Worm (Caenorhabditis elegans) whole organism, L1 larva: ENCODE measurements around the gene srab-12.

Source experiments
- C04F5.9 ChIP-seq: sonication (generic microtip); optimal IDR thresholded peaks from 2 replicates; lab custom pipeline; 2016; ENCODE audit warnings: missing genetic modification characterization, missing compliant biosample characterization
- C34B4.2 ChIP-seq: sonication (generic microtip); optimal IDR thresholded peaks from 2 replicates; lab custom pipeline; 2017; ENCODE audit warnings: mild to moderate bottlenecking, missing genetic modification characterization, missing compliant biosample characterization
- F16B12.6 ChIP-seq: fragments of 150-350 bp; optimal IDR thresholded peaks from 2 replicates; lab custom pipeline; 2014; ENCODE audit warnings: missing biosample characterization, missing genetic modification characterization
- Y116A8C.19 ChIP-seq: sonication (generic microtip); optimal IDR thresholded peaks from 2 replicates; lab custom pipeline; 2016; ENCODE audit warnings: missing compliant biosample characterization, missing genetic modification characterization, borderline replicate concordance
- ama-1 ChIP-seq: fragments of 150-350 bp; optimal IDR thresholded peaks from 2 replicates; lab custom pipeline; 2014
- ceh-63 ChIP-seq: fragments of 200-800 bp; sonication (Bioruptor generic); optimal IDR thresholded peaks from 2 replicates; lab custom pipeline; 2018; ENCODE audit warnings: mild to moderate bottlenecking, missing genetic modification characterization, missing compliant biosample characterization
- ceh-8 ChIP-seq: fragments of 200-800 bp; sonication (Bioruptor generic); optimal IDR thresholded peaks from 2 replicates; lab custom pipeline; 2018; ENCODE audit warnings: mild to moderate bottlenecking, missing genetic modification characterization, moderate library complexity, missing compliant biosample characterization
- ceh-88 ChIP-seq: fragments of 200-800 bp; sonication (Bioruptor generic); IDR thresholded peaks from 2 replicates; pipeline ENCODE4 v1.3.6; 2022; ENCODE audit warnings: missing genetic modification characterization, missing compliant biosample characterization
- dpl-1 ChIP-seq, 3 experiments: fragments of 150-350 bp in 2 of 3; sonication (generic microtip) in 1 of 3; optimal IDR thresholded peaks; 2 replicates each; lab custom pipeline; 2014 to 2017; ENCODE audit warnings: missing biosample characterization in 3 of 3, missing genetic modification characterization in 3 of 3, missing genetic modification reagents in 3 of 3
- efl-3 ChIP-seq: fragments of 200-800 bp; sonication (Bioruptor generic); optimal IDR thresholded peaks from 2 replicates; lab custom pipeline; 2018; ENCODE audit warnings: mild to moderate bottlenecking, missing genetic modification characterization, missing compliant biosample characterization
- egl-13 ChIP-seq: sonication (generic microtip); optimal IDR thresholded peaks from 2 replicates; lab custom pipeline; 2016; ENCODE audit warnings: missing genotype, missing genetic modification reagents, missing genetic modification characterization, missing compliant biosample characterization
- elt-2 ChIP-seq: sonication (generic microtip); optimal IDR thresholded peaks from 2 replicates; lab custom pipeline; 2016; ENCODE audit warnings: missing genetic modification characterization, mild to moderate bottlenecking, inconsistent platforms, missing compliant biosample characterization, missing genetic modification reagents
- fkh-8 ChIP-seq: sonication (generic microtip); optimal IDR thresholded peaks from 2 replicates; lab custom pipeline; 2016; ENCODE audit warnings: mild to moderate bottlenecking, missing genetic modification characterization, missing compliant biosample characterization
- grh-1 ChIP-seq: fragments of 200-800 bp; sonication (Bioruptor generic); IDR thresholded peaks from 2 replicates; pipeline ENCODE4 v1.3.6; 2022; ENCODE audit warnings: missing genetic modification reagents, missing genetic modification characterization, missing compliant biosample characterization
- hlh-4 ChIP-seq: sonication (generic microtip); optimal IDR thresholded peaks from 2 replicates; lab custom pipeline; 2016; ENCODE audit warnings: mild to moderate bottlenecking, missing genetic modification characterization, missing compliant biosample characterization
- isw-1 ChIP-seq: fragments of 200-800 bp; sonication (Bioruptor generic); IDR thresholded peaks from 2 replicates; pipeline ENCODE4 v1.3.6; 2022; ENCODE audit warnings: missing genetic modification characterization, missing compliant biosample characterization
- jun-1 ChIP-seq: fragments of 150-350 bp; optimal IDR thresholded peaks from 2 replicates; lab custom pipeline; 2014; ENCODE audit warnings: missing biosample characterization, missing genetic modification reagents, missing genetic modification characterization
- lin-13 ChIP-seq: fragments of 150-350 bp; optimal IDR thresholded peaks from 2 replicates; lab custom pipeline; 2014; ENCODE audit warnings: missing biosample characterization, missing genetic modification reagents, missing genetic modification characterization
- lin-14 ChIP-seq: fragments of 200-800 bp; sonication (Bioruptor generic); optimal IDR thresholded peaks from 2 replicates; lab custom pipeline; 2018; ENCODE audit warnings: mild to moderate bottlenecking, missing genetic modification characterization, moderate library complexity, missing compliant biosample characterization
- lin-15B ChIP-seq: fragments of 150-350 bp; sonication (generic microtip); optimal IDR thresholded peaks from 3 replicates; lab custom pipeline; 2014; ENCODE audit warnings: missing biosample characterization, missing genetic modification characterization
- mep-1 ChIP-seq: fragments of 150-350 bp; optimal IDR thresholded peaks from 2 replicates; lab custom pipeline; 2014; ENCODE audit warnings: missing biosample characterization, missing genetic modification characterization
- nhr-12 ChIP-seq: sonication (generic microtip); optimal IDR thresholded peaks from 2 replicates; lab custom pipeline; 2017; ENCODE audit warnings: missing biosample characterization, missing genetic modification characterization
- nhr-237 ChIP-seq: fragments of 150-350 bp; optimal IDR thresholded peaks from 2 replicates; lab custom pipeline; 2014; ENCODE audit warnings: missing biosample characterization, missing genetic modification characterization
- nhr-47 ChIP-seq: sonication (generic microtip); optimal IDR thresholded peaks from 2 replicates; lab custom pipeline; 2016; ENCODE audit warnings: mild to moderate bottlenecking, missing genetic modification characterization, moderate library complexity, missing compliant biosample characterization
- nhr-71 ChIP-seq: sonication (generic microtip); optimal IDR thresholded peaks from 2 replicates; lab custom pipeline; 2016; ENCODE audit warnings: mild to moderate bottlenecking, missing genetic modification characterization, moderate library complexity, missing compliant biosample characterization
- nhr-76 ChIP-seq: sonication (generic microtip); optimal IDR thresholded peaks from 2 replicates; lab custom pipeline; 2017; ENCODE audit warnings: missing biosample characterization, missing genetic modification characterization
- nhr-77 ChIP-seq: fragments of 150-350 bp; optimal IDR thresholded peaks from 2 replicates; lab custom pipeline; 2014; ENCODE audit warnings: missing biosample characterization, missing genetic modification characterization
- nhr-85 ChIP-seq: sonication (generic microtip); peaks from one replicate; lab custom pipeline; 2016; ENCODE audit warnings: missing genetic modification characterization, inconsistent platforms, missing compliant biosample characterization
- pqm-1 ChIP-seq: sonication (generic microtip); optimal IDR thresholded peaks from 3 replicates; lab custom pipeline; 2017; ENCODE audit warnings: missing biosample characterization, missing genetic modification characterization
- rnt-1 ChIP-seq: sonication (generic microtip); optimal IDR thresholded peaks from 2 replicates; lab custom pipeline; 2016; ENCODE audit warnings: mild to moderate bottlenecking, missing genetic modification characterization, moderate library complexity, missing compliant biosample characterization
- skn-1 ChIP-seq: fragments of 150-350 bp; optimal IDR thresholded peaks from 2 replicates; lab custom pipeline; 2014; ENCODE audit warnings: missing biosample characterization, missing genetic modification characterization
- snu-23 ChIP-seq: sonication (generic microtip); optimal IDR thresholded peaks from 2 replicates; lab custom pipeline; 2016; ENCODE audit warnings: missing genetic modification characterization, missing compliant biosample characterization
- sup-37 ChIP-seq: fragments of 200-800 bp; sonication (Bioruptor generic); optimal IDR thresholded peaks from 2 replicates; lab custom pipeline; 2018; ENCODE audit warnings: mild to moderate bottlenecking, missing genetic modification characterization, missing compliant biosample characterization
- unc-130 ChIP-seq: fragments of 150-350 bp; optimal IDR thresholded peaks from 2 replicates; lab custom pipeline; 2017; ENCODE audit warnings: missing biosample characterization, missing genetic modification characterization, inconsistent platforms
- unc-30 ChIP-seq: sonication (generic microtip); optimal IDR thresholded peaks from 2 replicates; lab custom pipeline; 2017; ENCODE audit warnings: missing biosample characterization, missing genetic modification characterization
- unc-98 ChIP-seq: fragments of 200-800 bp; sonication (Bioruptor generic); IDR thresholded peaks from 2 replicates; pipeline ENCODE4 v1.3.6; 2022; ENCODE audit warnings: missing genetic modification characterization, missing compliant biosample characterization
- vab-15 ChIP-seq: sonication (generic microtip); optimal IDR thresholded peaks from 2 replicates; lab custom pipeline; 2017; ENCODE audit warnings: missing genotype, mild to moderate bottlenecking, missing genetic modification characterization, missing compliant biosample characterization
- zag-1 ChIP-seq: fragments of 150-350 bp; optimal IDR thresholded peaks from 2 replicates; lab custom pipeline; 2014; ENCODE audit warnings: missing biosample characterization, missing genetic modification characterization
- zip-4 ChIP-seq: fragments of 200-800 bp; sonication (Bioruptor generic); optimal IDR thresholded peaks from 2 replicates; lab custom pipeline; 2018; ENCODE audit warnings: mild to moderate bottlenecking, missing genetic modification characterization, moderate library complexity, missing compliant biosample characterization

srab-12 gene

DNA sequence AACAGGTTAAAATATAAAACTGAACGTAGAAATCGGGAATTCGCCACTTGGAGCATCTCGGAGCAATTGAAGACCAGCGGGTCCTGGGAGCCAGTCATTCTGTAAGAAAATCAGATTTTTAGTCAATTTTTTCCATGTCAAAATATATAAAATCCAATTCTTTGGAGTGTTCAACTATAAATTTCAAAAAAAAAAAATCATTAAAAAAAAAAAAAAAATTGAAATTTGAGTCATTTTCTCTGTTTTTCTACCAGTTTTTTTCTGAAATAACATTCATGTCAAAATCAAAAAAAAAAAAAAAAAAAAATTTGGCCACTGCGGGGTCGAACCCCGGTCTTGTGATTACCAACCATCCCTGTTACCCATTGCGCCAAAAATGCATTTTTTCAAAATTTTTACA lies at the start of gene srab-12:
TSS of gene srab-12 (minus strand) at position 101 of the 400 bp plus-strand sequence.
- TF ChIP-seq sup-37 (GFP tag; lab: Kevin White, UChicago) (no peak), zip-4 (GFP tag; lab: Kevin White, UChicago) (no peak), nhr-237 (no peak)
- TF ChIP-seq, all 84 proteins: peak for 0

DNA sequence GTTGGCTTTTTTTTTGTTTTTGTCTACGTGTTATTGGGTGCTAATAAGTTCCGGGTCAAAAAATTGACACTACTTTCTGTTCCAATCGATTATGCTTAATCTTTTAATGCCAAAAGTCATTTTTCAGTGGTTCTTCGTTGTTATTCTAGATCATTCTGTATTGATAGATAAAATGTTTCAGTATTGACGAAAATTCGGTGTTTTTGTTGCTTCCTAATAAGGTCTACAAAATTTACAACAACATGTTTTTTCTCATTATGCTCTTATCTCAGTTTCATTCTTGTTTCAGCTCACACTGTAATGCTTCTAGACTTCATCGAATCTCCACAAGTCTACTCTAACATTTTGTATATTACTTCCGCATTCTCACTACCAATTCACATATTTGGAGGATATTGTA lies 47.9 kb upstream of the srab-12 start, which contains the start of gene srh-303:
TSS of gene srh-303 (plus strand) at position 301 of the 400 bp plus-strand sequence.
- TF ChIP-seq unc-98 (GFP tag; lab: Robert Waterston, UW) (no peak), fkh-8 (tag; lab: Kevin White, UChicago) (no peak), egl-13 (tag; lab: Kevin White, UChicago) (no peak), nhr-77 (tag; lab: Kevin White, UChicago) (no peak), ceh-63 (GFP tag; lab: Kevin White, UChicago) (no peak), Y116A8C.19 (no peak), nhr-85 (tag; lab: Kevin White, UChicago) (no peak), elt-2 (tag; lab: Kevin White, UChicago) (no peak), nhr-12 (tag; lab: Kevin White, UChicago) (no peak), unc-30 (tag; lab: Kevin White, UChicago) (no peak), F16B12.6 (tag; lab: Kevin White, UChicago) (no peak), nhr-76 (tag; lab: Kevin White, UChicago) (no peak), snu-23 (GFP tag; lab: Kevin White, UChicago) (no peak), jun-1 (tag; lab: Kevin White, UChicago) (no peak), efl-3 (GFP tag; lab: Kevin White, UChicago) (no peak), lin-13 (GFP tag; lab: Kevin White, UChicago) (no peak), zag-1 (tag; lab: Kevin White, UChicago) (no peak), rnt-1 (tag; lab: Kevin White, UChicago) (no peak), ceh-8 (GFP tag; lab: Kevin White, UChicago) (no peak)

DNA sequence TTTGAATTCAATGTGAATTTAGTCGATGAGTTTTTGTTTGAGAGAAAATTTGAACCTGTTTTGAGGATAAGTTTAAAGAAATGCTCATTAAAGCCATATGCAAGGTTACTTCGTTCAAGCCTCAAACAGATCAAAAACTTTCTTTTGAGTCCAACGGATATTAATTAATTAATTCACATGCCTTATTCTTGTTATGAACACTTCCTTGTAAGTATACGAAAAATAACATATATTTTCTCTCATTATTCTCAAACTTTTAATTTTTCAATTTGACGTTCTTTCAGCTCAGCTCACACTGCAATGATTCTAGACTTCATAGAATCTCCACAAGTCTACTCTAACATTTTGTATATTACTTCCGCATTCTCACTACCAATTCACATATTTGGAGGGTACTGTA lies 44.9 kb upstream of the srab-12 start, which contains the start of gene srh-304:
TSS of gene srh-304 (plus strand) at position 301 of the 400 bp plus-strand sequence.
- no peak for TF ChIP-seq isw-1 (GFP tag; lab: Robert Waterston, UW)
- TF ChIP-seq efl-3 (GFP tag; lab: Kevin White, UChicago), result no peak
- TF ChIP-seq dpl-1 (GFP tag; optimal IDR thresholded peaks at IDR 0.05; lab: Kevin White, UChicago), result no peak
- TF ChIP-seq skn-1 (tag; lab: Kevin White, UChicago), result no peak
- TF ChIP-seq mep-1 (tag; lab: Kevin White, UChicago), result no peak
- no peak for TF ChIP-seq grh-1
- TF ChIP-seq unc-130 (tag; lab: Kevin White, UChicago), result no peak
- no peak for TF ChIP-seq ceh-88 (GFP tag; lab: Robert Waterston, UW)
- no peak for TF ChIP-seq lin-14
- no peak for TF ChIP-seq elt-2 (tag; lab: Kevin White, UChicago)
- no peak for TF ChIP-seq unc-98 (GFP tag; lab: Robert Waterston, UW)
- TF ChIP-seq hlh-4 (tag; lab: Kevin White, UChicago), result no peak
- no peak for TF ChIP-seq C34B4.2
- TF ChIP-seq nhr-237, result no peak
- TF ChIP-seq jun-1 (tag; lab: Kevin White, UChicago), result no peak
- TF ChIP-seq nhr-47 (tag; lab: Kevin White, UChicago), result no peak

DNA sequence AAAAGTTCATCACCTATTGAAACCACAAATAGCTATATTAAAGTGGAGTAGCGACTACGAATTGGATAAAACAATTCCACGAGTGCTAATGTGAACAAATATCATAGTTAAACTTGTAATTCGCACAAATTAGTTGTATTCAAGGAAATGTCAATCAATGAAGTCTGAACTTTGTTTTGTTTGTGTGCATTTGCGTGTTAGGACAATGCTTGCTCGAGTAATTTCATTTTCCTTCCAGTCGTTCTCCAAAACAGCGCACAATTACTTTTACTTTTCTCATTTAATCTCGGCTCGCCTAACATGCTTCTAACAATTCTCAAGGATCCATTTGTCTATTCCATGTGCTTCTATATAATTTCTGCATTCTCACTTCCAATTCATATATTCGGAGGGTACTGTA lies 41.2 kb upstream of the srab-12 start, which contains the start of gene srh-301:
TSS of gene srh-301 (plus strand) at position 301 of the 400 bp plus-strand sequence.
- TF ChIP-seq pqm-1 (tag; lab: Kevin White, UChicago) (no peak), efl-3 (GFP tag; lab: Kevin White, UChicago) (no peak), ceh-8 (GFP tag; lab: Kevin White, UChicago) (no peak)

DNA sequence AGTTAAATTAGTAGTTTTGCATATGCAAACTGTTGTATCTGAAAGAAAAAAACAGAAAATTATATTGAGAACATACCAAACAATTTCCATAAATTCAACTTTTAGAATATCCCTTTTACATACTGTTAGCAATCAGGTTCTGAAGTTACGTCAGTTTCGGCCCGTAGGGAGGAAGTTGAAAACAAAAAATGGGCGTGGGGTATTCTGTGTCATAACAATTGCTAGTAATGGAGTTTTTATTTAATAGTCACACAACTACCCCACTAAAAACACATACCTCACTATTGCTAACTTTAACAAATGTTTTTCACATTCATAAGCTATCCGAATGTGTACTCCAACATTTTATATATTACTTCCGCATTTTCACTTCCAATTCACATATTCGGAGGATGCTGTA lies 38.4 kb upstream of the srab-12 start, which contains the start of gene srh-300:
TSS of gene srh-300 (plus strand) at position 301 of the 400 bp plus-strand sequence.
- no peak for TF ChIP-seq ama-1 (lab: Kevin White, UChicago)
- no peak for TF ChIP-seq C04F5.9
- no peak for TF ChIP-seq vab-15
- no peak for TF ChIP-seq fkh-8 (tag; lab: Kevin White, UChicago)
- no peak for TF ChIP-seq nhr-71 (tag; lab: Kevin White, UChicago)
- TF ChIP-seq lin-15B (tag; lab: Kevin White, UChicago), result no peak
- TF ChIP-seq isw-1 (GFP tag; lab: Robert Waterston, UW), result no peak
